Fruit fly (Drosophila melanogaster): ENCODE measurements around the gene Sirup.

The Sirup gene

dm6 chr2L:8042645-8043281 lies 44.1 kb downstream of the Sirup start, which contains the start of gene RpL36A (continued):
- TF ChIP-seq sv (GFP tag; optimal IDR thresholded peaks at IDR 0.05) = peak; percentile 16
- peak; percentile 35 for TF ChIP-seq OdsH (GFP tag; optimal IDR thresholded peaks at IDR 0.05)
- no peak for TF ChIP-seq CrebA (GFP tag; optimal IDR thresholded peaks at IDR 0.05; ENCODE audit: borderline replicate concordance)
- TF ChIP-seq dsf (GFP tag; optimal IDR thresholded peaks at IDR 0.05; ENCODE audit: borderline replicate concordance) = no peak
- TF ChIP-seq ey (GFP tag; optimal IDR thresholded peaks at IDR 0.05) = no peak
- no peak for TF ChIP-seq dl (GFP tag; optimal IDR thresholded peaks at IDR 0.05; ENCODE audit: insufficient read depth in 1 of 2, partially characterized antibody in 2 of 2)
- TF ChIP-seq dmrt93B (GFP tag; optimal IDR thresholded peaks at IDR 0.05) = no peak
- no peak for TF ChIP-seq usp (GFP tag; optimal IDR thresholded peaks at IDR 0.05)
- TF ChIP-seq CG32264 (GFP tag; optimal IDR thresholded peaks at IDR 0.05) = no peak
- TF ChIP-seq CG9705 (GFP tag; optimal IDR thresholded peaks at IDR 0.05) = peak; percentile 25
- TF ChIP-seq tai (GFP tag; optimal IDR thresholded peaks at IDR 0.05) = no peak
- no peak for TF ChIP-seq pan (optimal IDR thresholded peaks at IDR 0.05)
- no peak for TF ChIP-seq br (GFP tag; optimal IDR thresholded peaks at IDR 0.05)
- TF ChIP-seq Abd-B (GFP tag; optimal IDR thresholded peaks at IDR 0.05) = no peak
- TF ChIP-seq Jra (GFP tag; optimal IDR thresholded peaks at IDR 0.05) = no peak
- no peak for TF ChIP-seq Hnf4 (GFP tag; optimal IDR thresholded peaks at IDR 0.05)
- peak in 1 of 2 experiments; percentile 45 for TF ChIP-seq foxo (GFP tag; optimal IDR thresholded peaks at IDR 0.05)

dm6 chr2L:8043282-8043668 lies 44.6 kb downstream of the Sirup start, which contains the start of gene Megf8:
Megf8 (plus strand) TSS chr2L:8043471.
- TF ChIP-seq CG9705 (GFP tag; optimal IDR thresholded peaks at IDR 0.05) (no peak), sage (GFP tag; optimal IDR thresholded peaks at IDR 0.05) (no peak), HLH106 (tag; optimal IDR thresholded peaks at IDR 0.05) (no peak), pan (optimal IDR thresholded peaks at IDR 0.05) (no peak), dsf (GFP tag; optimal IDR thresholded peaks at IDR 0.05; ENCODE audit: borderline replicate concordance) (no peak), Rel (GFP tag; optimal IDR thresholded peaks at IDR 0.05) (no peak), Rel (tag; optimal IDR thresholded peaks at IDR 0.05) (no peak), CrebA (GFP tag; optimal IDR thresholded peaks at IDR 0.05; ENCODE audit: borderline replicate concordance) (no peak), Hr78 (GFP tag; optimal IDR thresholded peaks at IDR 0.05) (no peak), Dif (GFP tag; optimal IDR thresholded peaks at IDR 0.05; ENCODE audit: partially characterized antibody) (no peak), Vsx2 (GFP tag; optimal IDR thresholded peaks at IDR 0.05; ENCODE audit: partially characterized antibody) (no peak), woc (GFP tag; optimal IDR thresholded peaks at IDR 0.05) (no peak), Abd-B (GFP tag; optimal IDR thresholded peaks at IDR 0.05) (no peak), dl (GFP tag; optimal IDR thresholded peaks at IDR 0.05; ENCODE audit: insufficient read depth in 1 of 2, partially characterized antibody in 2 of 2) (no peak), psq (GFP tag; optimal IDR thresholded peaks at IDR 0.05) (no peak), GATAd (GFP tag; optimal IDR thresholded peaks at IDR 0.05) (no peak)

Measured in whole organism, wandering third instar larva.